Worm (Caenorhabditis elegans) whole organism, L3 larva: ENCODE results near the gene srw-36.

ENCODE experiments used
- R02D3.7 ChIP-seq: fragments of 150-350 bp; optimal IDR thresholded peaks from 2 replicates; lab custom pipeline; 2014; ENCODE audit warnings: missing biosample characterization, missing genetic modification characterization
- ZK546.5 ChIP-seq: sonication (generic microtip); optimal IDR thresholded peaks from 2 replicates; lab custom pipeline; 2017; ENCODE audit warnings: missing biosample characterization, missing genetic modification characterization
- aly-2 ChIP-seq: fragments of 150-350 bp; optimal IDR thresholded peaks from 2 replicates; lab custom pipeline; 2014; ENCODE audit warnings: missing biosample characterization, missing genetic modification characterization
- ama-1 ChIP-seq: fragments of 150-350 bp; optimal IDR thresholded peaks from 2 replicates; lab custom pipeline; 2018
- ceh-16 ChIP-seq: sonication (generic microtip); optimal IDR thresholded peaks from 2 replicates; lab custom pipeline; 2017; ENCODE audit warnings: missing biosample characterization, missing genetic modification characterization
- ceh-28 ChIP-seq: fragments of 150-350 bp; optimal IDR thresholded peaks from 2 replicates; lab custom pipeline; 2014; ENCODE audit warnings: missing biosample characterization, missing genetic modification reagents, missing genetic modification characterization
- ceh-82 ChIP-seq: fragments of 150-350 bp; optimal IDR thresholded peaks from 2 replicates; lab custom pipeline; 2014; ENCODE audit warnings: missing biosample characterization, missing genetic modification characterization
- ceh-9 ChIP-seq: sonication (generic microtip); optimal IDR thresholded peaks from 2 replicates; lab custom pipeline; 2018; ENCODE audit warnings: missing biosample characterization, missing genetic modification characterization
- egl-27 ChIP-seq: sonication (generic microtip); optimal IDR thresholded peaks from 4 replicates; lab custom pipeline; 2017; ENCODE audit warnings: missing biosample characterization, missing genetic modification reagents, missing genetic modification characterization
- egl-5 ChIP-seq: fragments of 150-350 bp; optimal IDR thresholded peaks from 2 replicates; lab custom pipeline; 2017; ENCODE audit warnings: missing biosample characterization, missing genetic modification reagents, missing genetic modification characterization, inconsistent platforms
- elt-1 ChIP-seq: fragments of 150-350 bp; optimal IDR thresholded peaks from 2 replicates; lab custom pipeline; 2014; ENCODE audit warnings: missing biosample characterization, missing genetic modification characterization
- elt-2 ChIP-seq: sonication (generic microtip); optimal IDR thresholded peaks from 2 replicates; lab custom pipeline; 2016; ENCODE audit warnings: missing genetic modification reagents, mild to moderate bottlenecking, missing genetic modification characterization, missing compliant biosample characterization
- fos-1 ChIP-seq: fragments of 150-350 bp; optimal IDR thresholded peaks from 2 replicates; lab custom pipeline; 2014; ENCODE audit warnings: missing biosample characterization, missing genetic modification characterization
- hmg-11 ChIP-seq: sonication (generic microtip); optimal IDR thresholded peaks from 2 replicates; lab custom pipeline; 2016; ENCODE audit warnings: missing genetic modification characterization, missing compliant biosample characterization
- jun-1 ChIP-seq: fragments of 150-350 bp; optimal IDR thresholded peaks from 2 replicates; lab custom pipeline; 2014; ENCODE audit warnings: missing biosample characterization, missing genetic modification reagents, missing genetic modification characterization
- lin-15B ChIP-seq: fragments of 150-350 bp; optimal IDR thresholded peaks from 2 replicates; lab custom pipeline; 2014; ENCODE audit warnings: missing biosample characterization, missing genetic modification characterization
- lin-39 ChIP-seq: fragments of 150-350 bp; optimal IDR thresholded peaks from 2 replicates; lab custom pipeline; 2018; ENCODE audit warnings: missing biosample characterization, missing genetic modification reagents, missing genetic modification characterization
- lsy-12 ChIP-seq: sonication (generic microtip); optimal IDR thresholded peaks from 2 replicates; lab custom pipeline; 2016; ENCODE audit warnings: mild to moderate bottlenecking, missing genetic modification characterization, missing compliant biosample characterization
- mml-1 ChIP-seq: fragments of 150-350 bp; sonication (generic microtip); optimal IDR thresholded peaks from 3 replicates; lab custom pipeline; 2014; ENCODE audit warnings: missing biosample characterization, missing genetic modification characterization
- nhr-11 ChIP-seq: fragments of 150-350 bp; optimal IDR thresholded peaks from 2 replicates; lab custom pipeline; 2014; ENCODE audit warnings: missing biosample characterization, missing genetic modification characterization
- nhr-12 ChIP-seq: fragments of 150-350 bp; optimal IDR thresholded peaks from 2 replicates; lab custom pipeline; 2014; ENCODE audit warnings: missing biosample characterization, missing genetic modification characterization
- nhr-23 ChIP-seq: fragments of 150-350 bp; optimal IDR thresholded peaks from 2 replicates; lab custom pipeline; 2014; ENCODE audit warnings: missing biosample characterization, missing genetic modification reagents, missing genetic modification characterization
- nhr-237 ChIP-seq: fragments of 150-350 bp; optimal IDR thresholded peaks from 2 replicates; lab custom pipeline; 2014; ENCODE audit warnings: missing biosample characterization, missing genetic modification characterization
- nhr-25 ChIP-seq: sonication (generic microtip); optimal IDR thresholded peaks from 2 replicates; lab custom pipeline; 2017; ENCODE audit warnings: missing biosample characterization, missing genetic modification characterization
- nhr-28 ChIP-seq: fragments of 150-350 bp; optimal IDR thresholded peaks from 2 replicates; lab custom pipeline; 2014; ENCODE audit warnings: missing biosample characterization, missing genetic modification characterization
- nhr-43 ChIP-seq: sonication (generic microtip); optimal IDR thresholded peaks from 2 replicates; lab custom pipeline; 2016; ENCODE audit warnings: mild to moderate bottlenecking, missing genetic modification characterization, missing compliant biosample characterization; ENCODE audit not compliant: poor library complexity, severe bottlenecking
- nhr-67 ChIP-seq: fragments of 150-350 bp; optimal IDR thresholded peaks from 2 replicates; lab custom pipeline; 2014; ENCODE audit warnings: missing biosample characterization, missing genetic modification characterization
- nhr-76 ChIP-seq: fragments of 150-350 bp; sonication (generic microtip); optimal IDR thresholded peaks from 5 replicates; lab custom pipeline; 2014; ENCODE audit warnings: missing biosample characterization, missing genetic modification characterization
- nhr-77 ChIP-seq: fragments of 150-350 bp; optimal IDR thresholded peaks from 2 replicates; lab custom pipeline; 2014; ENCODE audit warnings: missing biosample characterization, missing genetic modification characterization
- pqm-1 ChIP-seq: fragments of 150-350 bp; optimal IDR thresholded peaks from 2 replicates; lab custom pipeline; 2017; ENCODE audit warnings: missing biosample characterization, missing genetic modification characterization, inconsistent platforms
- sea-2 ChIP-seq: fragments of 150-350 bp; sonication (generic microtip); optimal IDR thresholded peaks from 4 replicates; lab custom pipeline; 2014; ENCODE audit warnings: missing biosample characterization, missing genetic modification reagents, missing genetic modification characterization
- skn-1 ChIP-seq: fragments of 150-350 bp; optimal IDR thresholded peaks from 2 replicates; lab custom pipeline; 2014; ENCODE audit warnings: missing biosample characterization, missing genetic modification characterization
- snpc-4 ChIP-seq: fragments of 150-350 bp; optimal IDR thresholded peaks from 2 replicates; lab custom pipeline; 2014; ENCODE audit warnings: missing biosample characterization, missing genetic modification characterization
- tbx-2 ChIP-seq: sonication (generic microtip); optimal IDR thresholded peaks from 2 replicates; lab custom pipeline; 2016; ENCODE audit warnings: mild to moderate bottlenecking, missing genetic modification characterization, missing compliant biosample characterization
- unc-39 ChIP-seq: sonication (generic microtip); optimal IDR thresholded peaks from 4 replicates; lab custom pipeline; 2017; ENCODE audit warnings: missing biosample characterization, missing genetic modification characterization
- unc-62 ChIP-seq: fragments of 150-350 bp; sonication (generic microtip); optimal IDR thresholded peaks from 4 replicates; lab custom pipeline; 2014; ENCODE audit warnings: missing biosample characterization, missing genetic modification reagents, missing genetic modification characterization
- zag-1 ChIP-seq: fragments of 150-350 bp; optimal IDR thresholded peaks from 2 replicates; lab custom pipeline; 2014; ENCODE audit warnings: missing biosample characterization, missing genetic modification characterization

Gene srw-36

ce11 chrV:16679981-16680380, 3.0 kb upstream of the srw-36 start, which contains the start of gene srw-44:
TSS of gene srw-44 (plus strand) at chrV:16680281.
- TF ChIP-seq nhr-25 (tag; lab: Kevin White, UChicago) (no peak), nhr-11 (tag; lab: Kevin White, UChicago) (no peak), ama-1 (lab: Kevin White, UChicago) (no peak), aly-2 (tag; lab: Kevin White, UChicago) (no peak), skn-1 (tag; lab: Kevin White, UChicago) (no peak), jun-1 (tag; lab: Kevin White, UChicago) (no peak), nhr-237 (tag; lab: Kevin White, UChicago) (no peak), unc-62 (GFP tag; lab: Kevin White, UChicago) (no peak), tbx-2 (tag; lab: Kevin White, UChicago) (no peak), sea-2 (GFP tag; lab: Kevin White, UChicago) (no peak), ceh-9 (no peak), R02D3.7 (tag; lab: Kevin White, UChicago) (no peak), lin-15B (no peak), elt-1 (tag; lab: Kevin White, UChicago) (no peak), nhr-43 (no peak), elt-2 (tag; lab: Kevin White, UChicago) (no peak), nhr-23 (no peak), fos-1 (no peak)
- TF ChIP-seq, all 47 proteins: peak for 0

ce11 chrV:16683359-16683758, 373 bp downstream of the srw-36 start:
- TF ChIP-seq tbx-2 (tag; lab: Kevin White, UChicago) (no peak), mml-1 (no peak), elt-1 (tag; lab: Kevin White, UChicago) (no peak), nhr-11 (tag; lab: Kevin White, UChicago) (no peak), lin-39 (tag; lab: Kevin White, UChicago) (no peak)

ce11 chrV:16685725-16686124, 2.7 kb downstream of the srw-36 start, which contains the start of gene srw-43:
TSS of gene srw-43 (plus strand) at chrV:16686025.
- no peak for TF ChIP-seq nhr-11 (tag; lab: Kevin White, UChicago)
- no peak for TF ChIP-seq ZK546.5 (tag; lab: Kevin White, UChicago)
- TF ChIP-seq nhr-12: no peak
- TF ChIP-seq snpc-4: no peak
- no peak for TF ChIP-seq ceh-28 (tag; lab: Kevin White, UChicago)
- no peak for TF ChIP-seq ceh-82 (tag; lab: Kevin White, UChicago)
- TF ChIP-seq lsy-12 (tag; lab: Kevin White, UChicago): no peak
- TF ChIP-seq hmg-11 (tag; lab: Kevin White, UChicago): no peak
- TF ChIP-seq zag-1 (tag; lab: Kevin White, UChicago): no peak
- no peak for TF ChIP-seq egl-27 (tag; lab: Kevin White, UChicago)
- no peak for TF ChIP-seq nhr-237 (tag; lab: Kevin White, UChicago)
- no peak for TF ChIP-seq ceh-16 (tag; lab: Kevin White, UChicago)
- TF ChIP-seq, all 47 proteins: peak for 0

- TF ChIP-seq lsy-12 (tag; lab: Kevin White, UChicago): no peak
- TF ChIP-seq mml-1: no peak
- TF ChIP-seq skn-1 (tag; lab: Kevin White, UChicago): no peak
- no peak for TF ChIP-seq nhr-67
- no peak for TF ChIP-seq nhr-77 (tag; lab: Kevin White, UChicago)
- TF ChIP-seq snpc-4: no peak
- TF ChIP-seq ama-1 (lab: Kevin White, UChicago): no peak
- no peak for TF ChIP-seq hmg-11 (tag; lab: Kevin White, UChicago)
- no peak for TF ChIP-seq ceh-16 (tag; lab: Kevin White, UChicago)
- no peak for TF ChIP-seq elt-2 (tag; lab: Kevin White, UChicago)
- TF ChIP-seq pqm-1 (tag; lab: Kevin White, UChicago): no peak
Observed at ce11 chrV:16687227-16687626, 4.2 kb downstream of the srw-36 start, which contains the start of gene srz-102. TSS of gene srz-102 (plus strand) at chrV:16687527.

- no peak for TF ChIP-seq egl-5 (tag; lab: Kevin White, UChicago)
- no peak for TF ChIP-seq pqm-1 (tag; lab: Kevin White, UChicago)
- no peak for TF ChIP-seq lsy-12 (tag; lab: Kevin White, UChicago)
- TF ChIP-seq ceh-9: no peak
- no peak for TF ChIP-seq skn-1 (tag; lab: Kevin White, UChicago)
- no peak for TF ChIP-seq nhr-28 (tag; lab: Kevin White, UChicago)
- TF ChIP-seq nhr-76 (tag; lab: Kevin White, UChicago): no peak
- no peak for TF ChIP-seq unc-62 (GFP tag; lab: Kevin White, UChicago)
- no peak for TF ChIP-seq jun-1 (tag; lab: Kevin White, UChicago)
- no peak for TF ChIP-seq nhr-12
- no peak for TF ChIP-seq snpc-4
- TF ChIP-seq unc-39 (tag; lab: Kevin White, UChicago): no peak
- TF ChIP-seq sea-2 (GFP tag; lab: Kevin White, UChicago): no peak
- no peak for TF ChIP-seq tbx-2 (tag; lab: Kevin White, UChicago)
- TF ChIP-seq hmg-11 (tag; lab: Kevin White, UChicago): no peak
- TF ChIP-seq nhr-23: no peak
- TF ChIP-seq nhr-67: no peak
- TF ChIP-seq, all 47 proteins: peak for 0
Observed at ce11 chrV:16692988-16693387, 10.0 kb downstream of the srw-36 start.
